Worm (Caenorhabditis elegans) whole organism, young adult: Measurements from ENCODE around the gene ZK1251.3.

Experiments used
- F57A8.1 ChIP-seq: fragments of 200-800 bp; sonication (Bioruptor generic); optimal IDR thresholded peaks from 2 replicates; lab custom pipeline; 2018; ENCODE audit warnings: mild to moderate bottlenecking, missing genetic modification characterization, moderate library complexity, missing compliant biosample characterization
- Y67H2A.10 ChIP-seq: fragments of 200-800 bp; sonication (Bioruptor generic); conservative IDR thresholded peaks from 2 replicates; pipeline ENCODE4 v1.3.6; 2022; ENCODE audit warnings: missing genetic modification reagents, missing genetic modification characterization, missing compliant biosample characterization
- sea-2 ChIP-seq: fragments of 200-800 bp; sonication (Bioruptor generic); IDR thresholded peaks from 2 replicates; pipeline ENCODE4 v1.3.6; 2022; ENCODE audit warnings: missing genetic modification characterization, missing compliant biosample characterization

ce11 chrIV:9669969-9670368, 13.5 kb upstream of the ZK1251.3 start:
- TF ChIP-seq sea-2 (GFP tag; lab: Robert Waterston, UW) (no peak), F57A8.1 (GFP tag; lab: Kevin White, UChicago) (no peak), Y67H2A.10 (GFP tag; lab: Robert Waterston, UW) (no peak)
